Worm (Caenorhabditis elegans) whole organism, L3 larva: Measurements from ENCODE around the gene F28A10.7.

Experiments
- ceh-28 ChIP-seq: fragments of 150-350 bp; optimal IDR thresholded peaks from 2 replicates; lab custom pipeline; 2014; ENCODE audit warnings: missing biosample characterization, missing genetic modification reagents, missing genetic modification characterization
- ceh-82 ChIP-seq: fragments of 150-350 bp; optimal IDR thresholded peaks from 2 replicates; lab custom pipeline; 2014; ENCODE audit warnings: missing biosample characterization, missing genetic modification characterization
- skn-1 ChIP-seq: fragments of 150-350 bp; optimal IDR thresholded peaks from 2 replicates; lab custom pipeline; 2014; ENCODE audit warnings: missing biosample characterization, missing genetic modification characterization
- ztf-4 ChIP-seq: fragments of 150-350 bp; optimal IDR thresholded peaks from 2 replicates; lab custom pipeline; 2014; ENCODE audit warnings: missing biosample characterization, missing genetic modification characterization

- TF ChIP-seq ceh-82 (no peak), ztf-4 (tag; lab: Kevin White, UChicago) (no peak), skn-1 (tag; lab: Kevin White, UChicago) (no peak), ceh-28 (tag; lab: Kevin White, UChicago) (no peak)
Measured at ce11 chrII:843971-844370, 1.5 kb downstream of the F28A10.7 start, which contains the start of gene F28A10.4.
